Fruit fly (Drosophila melanogaster): ENCODE data around the gene Acp95EF.
A peak's percentile ranks its signal among the peaks of the same experiment; 100 is the strongest.

Acp95EF gene

DNA sequence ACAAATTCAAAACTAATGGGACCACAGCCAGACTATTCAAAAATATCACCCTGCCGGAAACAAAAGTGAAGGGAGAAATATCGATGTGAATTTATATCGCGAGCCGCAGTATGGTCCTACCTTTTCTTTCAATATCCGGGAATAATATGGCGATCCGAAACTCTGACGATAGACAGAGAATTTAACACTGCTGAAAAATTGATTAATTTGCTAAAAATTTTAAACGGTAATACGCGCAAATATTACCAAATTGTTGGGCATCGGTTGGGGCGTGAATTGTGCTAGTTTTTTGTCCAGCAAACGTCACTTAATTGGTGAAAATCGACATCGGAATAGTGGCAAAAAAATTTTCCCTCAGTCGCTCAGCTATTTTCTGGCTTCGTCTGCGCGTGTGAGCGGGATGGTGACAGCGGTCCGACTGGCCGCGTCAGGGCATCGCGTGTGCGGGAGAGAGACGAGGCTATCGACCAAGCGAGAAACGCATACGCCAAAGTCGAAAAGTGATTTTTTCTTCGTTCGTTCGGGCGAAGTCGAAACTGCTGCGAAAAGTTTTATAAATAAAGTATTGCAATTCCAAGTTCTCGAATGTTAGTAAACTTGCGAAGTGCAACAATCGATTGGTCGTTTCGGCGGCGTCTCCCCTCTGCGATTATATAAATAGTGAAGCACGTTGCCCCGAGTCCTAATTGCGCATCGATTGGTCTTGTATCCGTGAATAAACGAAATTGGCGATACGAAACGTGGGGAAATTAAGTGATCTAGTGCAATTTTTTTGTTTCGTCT lies 1.8 kb downstream of the Acp95EF start, which contains the start of gene mask (continued):
- TF ChIP-seq pnt (GFP tag; optimal IDR thresholded peaks at IDR 0.05) (no peak), nom (GFP tag; optimal IDR thresholded peaks at IDR 0.05) (peak; percentile 62), CG12659 (GFP tag; optimal IDR thresholded peaks at IDR 0.05) (peak; percentile 89), Camta (GFP tag; optimal IDR thresholded peaks at IDR 0.05) (peak; percentile 84), Lim3 (GFP tag; IDR thresholded peaks at IDR 0.05) (no peak), Myb (GFP tag; optimal IDR thresholded peaks at IDR 0.05) (peak; percentile 64), wdn (GFP tag; IDR thresholded peaks at IDR 0.05) (peak; percentile 75), cas (GFP tag; IDR thresholded peaks at IDR 0.05) (no peak; the same call in 1 of the 2 replicates), CG15601 (tag; optimal IDR thresholded peaks at IDR 0.05) (peak; percentile 70), CG15073 (GFP tag; optimal IDR thresholded peaks at IDR 0.05) (no peak), cwo (GFP tag; optimal IDR thresholded peaks at IDR 0.05) (no peak), CG17359 (tag; optimal IDR thresholded peaks at IDR 0.05) (peak; percentile 63), CG1602 (GFP tag; optimal IDR thresholded peaks at IDR 0.05) (peak; percentile 42), grau (tag; optimal IDR thresholded peaks at IDR 0.05) (peak; percentile 51), CG9817 (tag; optimal IDR thresholded peaks at IDR 0.05) (peak; percentile 81), Side (GFP tag; optimal IDR thresholded peaks at IDR 0.05) (peak; percentile 86), CG14965 (GFP tag; optimal IDR thresholded peaks at IDR 0.05; ENCODE audit: borderline replicate concordance) (peak; percentile 33), cg (GFP tag; optimal IDR thresholded peaks at IDR 0.05) (peak; percentile 52), CG5180 (GFP tag; optimal IDR thresholded peaks at IDR 0.05) (no peak), gsb (GFP tag; IDR thresholded peaks at IDR 0.05) (0 out of 2 replicates have a peak, but pooled peaks have one; percentile 13), gem (tag; optimal IDR thresholded peaks at IDR 0.05) (peak; percentile 53), CG10543 (GFP tag; optimal IDR thresholded peaks at IDR 0.05) (peak; percentile 92), chinmo (GFP tag; IDR thresholded peaks at IDR 0.05; ENCODE audit: partially characterized antibody) (no peak), bowl (GFP tag; IDR thresholded peaks at IDR 0.05) (peak; percentile 58), NfI (GFP tag; optimal IDR thresholded peaks at IDR 0.05) (peak; percentile 93), nerfin-1 (tag; optimal IDR thresholded peaks at IDR 0.05) (peak; percentile 47), CG14441 (GFP tag; IDR thresholded peaks at IDR 0.05) (peak; percentile 65), ssp (GFP tag; IDR thresholded peaks at IDR 0.05) (peak; percentile 39), Gsc (GFP tag; IDR thresholded peaks at IDR 0.05) (no peak), her (GFP tag; optimal IDR thresholded peaks at IDR 0.05) (peak; percentile 70), Dip2 (GFP tag; IDR thresholded peaks at IDR 0.05) (no peak), eyg (GFP tag; optimal IDR thresholded peaks at IDR 0.05) (peak; percentile 77), CG2199 (GFP tag; IDR thresholded peaks at IDR 0.05) (no peak), Bdp1 (GFP tag; optimal IDR thresholded peaks at IDR 0.05) (peak; percentile 77), Spps (tag; optimal IDR thresholded peaks at IDR 0.05) (peak; percentile 66), CG1024 (GFP tag; IDR thresholded peaks at IDR 0.05) (peak; percentile 72), mam (GFP tag; optimal IDR thresholded peaks at IDR 0.05) (peak; percentile 82), nmo (GFP tag; optimal IDR thresholded peaks at IDR 0.05) (peak; percentile 49), CG10267 (tag; optimal IDR thresholded peaks at IDR 0.05) (peak; percentile 69), Nf-YC (tag; optimal IDR thresholded peaks at IDR 0.05) (peak; percentile 50), Neu2 (GFP tag; optimal IDR thresholded peaks at IDR 0.05; ENCODE audit: borderline replicate concordance) (peak; percentile 42), Awh (GFP tag; IDR thresholded peaks at IDR 0.05) (0 out of 2 replicates have a peak, but pooled peaks have one; percentile 12), CG15514 (GFP tag; optimal IDR thresholded peaks at IDR 0.05) (peak; percentile 76), ind (GFP tag; optimal IDR thresholded peaks at IDR 0.05) (peak; percentile 65), tna (GFP tag; IDR thresholded peaks at IDR 0.05; ENCODE audit: partially characterized antibody) (no peak), tin (GFP tag; optimal IDR thresholded peaks at IDR 0.05) (peak; percentile 52), CG7745 (tag; optimal IDR thresholded peaks at IDR 0.05) (no peak), sens (GFP tag) (peak; percentile 81), CG1792 (GFP tag; optimal IDR thresholded peaks at IDR 0.05) (peak; percentile 0)

Data from whole organism, embryonic.